Fruit fly (Drosophila melanogaster) whole organism: ENCODE data around the gene CG3294.

Source experiments
- CG8478 ChIP-seq: fragments of >200 bp; optimal IDR thresholded peaks from 2 replicates; lab custom pipeline; 2018; ENCODE audit warnings: inconsistent platforms
- Dll ChIP-seq: fragments of >200 bp; optimal IDR thresholded peaks from 2 replicates; lab custom pipeline; 2017
- EcR ChIP-seq, 2 experiments: fragments of >200 bp; optimal IDR thresholded peaks; 2 replicates each; lab custom pipeline; 2017; ENCODE audit warnings: missing biosample characterization in 2 of 2, missing genetic modification characterization in 2 of 2, missing genetic modification reagents in 2 of 2
- pan ChIP-seq: fragments of >200 bp; optimal IDR thresholded peaks from 2 replicates; lab custom pipeline; 2017
- psq ChIP-seq: fragments of >200 bp; optimal IDR thresholded peaks from 2 replicates; lab custom pipeline; 2017
- usp ChIP-seq: fragments of >200 bp; optimal IDR thresholded peaks from 2 replicates; lab custom pipeline; 2017; ENCODE audit warnings: missing biosample characterization, missing genetic modification characterization, mixed read lengths

CG3294 gene

DNA sequence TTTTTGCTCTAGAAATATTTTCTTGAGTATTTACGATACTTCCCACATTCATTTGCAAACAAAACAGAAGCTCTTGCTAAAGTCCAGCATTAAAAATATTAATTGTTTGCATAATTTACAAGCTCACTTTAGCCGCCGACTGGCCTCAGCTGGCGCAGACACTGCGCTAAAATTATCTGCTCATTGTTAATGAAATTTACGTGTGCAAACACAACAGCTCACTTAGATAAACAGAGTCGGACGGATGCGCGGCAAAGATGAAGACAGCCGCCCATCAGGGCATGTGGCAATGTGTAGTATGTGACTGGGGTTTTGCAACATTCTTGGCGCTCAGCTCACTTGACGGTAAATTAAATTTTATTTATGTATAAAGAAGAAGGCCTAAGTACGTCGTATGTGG is 34.7 kb downstream of the CG3294 start:
- TF ChIP-seq EcR (GFP tag; optimal IDR thresholded peaks at IDR 0.05; lab: Kevin White, UChicago) = no peak
- no peak for TF ChIP-seq Dll (lab: Kevin White, UChicago)

DNA sequence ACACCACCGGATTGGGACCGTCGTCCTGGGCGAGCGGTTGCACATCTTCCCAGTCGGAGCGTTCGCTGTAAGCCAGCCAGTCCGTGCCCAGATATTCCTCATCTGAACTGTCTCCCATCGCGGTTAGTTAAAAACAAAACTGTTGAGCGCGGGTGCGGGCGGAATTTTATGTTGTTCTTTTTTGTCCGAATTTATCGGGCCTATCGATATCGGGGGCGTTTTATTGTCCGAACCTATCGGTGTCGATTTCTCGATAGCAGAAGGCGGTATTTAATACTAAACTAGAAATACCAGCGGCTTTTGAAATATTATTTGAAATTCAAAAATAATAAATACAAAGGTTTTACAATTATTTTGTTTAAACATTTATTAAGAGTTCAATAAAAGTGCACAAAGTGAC is 36.1 kb downstream of the CG3294 start, which contains the start of gene Fnta:
Fnta (minus strand) TSS at position 204 of the 400 bp plus-strand sequence.
- TF ChIP-seq Dll (lab: Kevin White, UChicago) = no peak
- TF ChIP-seq usp (GFP tag; lab: Kevin White, UChicago) = no peak
- TF ChIP-seq EcR (GFP tag; optimal IDR thresholded peaks at IDR 0.05; lab: Kevin White, UChicago) = no peak
- TF ChIP-seq pan (lab: Kevin White, UChicago) = no peak
- TF ChIP-seq CG8478 (lab: Kevin White, UChicago) = no peak
- TF ChIP-seq psq = no peak

DNA sequence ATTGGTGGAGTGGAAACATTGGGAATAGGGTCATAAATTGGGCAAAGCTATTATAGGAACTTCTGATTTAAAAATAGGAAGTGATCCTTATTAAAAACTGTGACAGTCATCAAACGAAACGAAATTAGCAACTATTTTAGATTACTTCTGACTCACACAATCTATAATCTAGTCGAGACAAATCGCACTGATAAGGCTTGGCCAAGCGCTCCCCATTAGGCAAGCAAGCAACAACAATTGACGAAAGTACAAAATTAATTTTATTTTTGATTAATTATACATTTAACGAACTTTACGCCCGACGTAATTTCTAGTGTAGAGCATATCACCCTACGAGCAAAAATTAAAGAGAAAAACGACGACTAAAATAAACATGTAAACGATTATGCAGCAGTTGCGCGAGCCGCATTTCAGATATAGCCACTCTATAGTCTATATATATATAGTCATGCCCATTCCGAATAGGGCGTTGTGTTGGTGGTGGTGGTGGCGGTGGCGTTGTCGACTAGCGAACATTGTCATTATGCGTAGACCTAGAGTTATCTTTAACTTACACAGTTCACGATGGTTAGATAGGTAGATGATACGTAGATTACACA is 40.8 kb downstream of the CG3294 start, which contains the start of gene Ir25a:
Ir25a (minus strand) TSS at position 210 of the 599 bp plus-strand sequence.
- TF ChIP-seq Dll (lab: Kevin White, UChicago) = no peak
- no peak for TF ChIP-seq psq
- no peak for TF ChIP-seq CG8478 (lab: Kevin White, UChicago)
- no peak for TF ChIP-seq EcR (GFP tag; optimal IDR thresholded peaks at IDR 0.05; lab: Kevin White, UChicago)
- no peak for TF ChIP-seq usp (GFP tag; lab: Kevin White, UChicago)
- TF ChIP-seq pan (lab: Kevin White, UChicago) = no peak

DNA sequence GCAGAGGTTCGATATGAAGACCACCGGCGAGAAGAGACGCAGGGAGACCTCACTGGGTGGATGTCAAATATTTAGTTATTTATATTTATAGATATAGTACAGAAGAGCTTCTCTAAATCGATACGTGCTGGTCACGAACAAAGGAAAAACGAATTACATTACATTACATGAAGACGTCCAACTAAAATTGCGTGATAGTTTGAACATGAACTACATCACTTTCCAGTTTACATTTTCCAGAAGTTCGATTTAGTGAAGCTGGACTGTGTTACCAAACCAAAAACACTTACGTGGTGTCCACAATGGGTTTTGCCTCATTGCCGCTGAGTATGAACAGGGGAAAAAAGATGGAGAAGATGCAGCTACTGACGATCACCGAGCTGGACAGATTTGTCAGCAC is 41.8 kb downstream of the CG3294 start:
- TF ChIP-seq EcR (GFP tag; optimal IDR thresholded peaks at IDR 0.05; lab: Kevin White, UChicago) = no peak
- TF ChIP-seq usp (GFP tag; lab: Kevin White, UChicago) = no peak
- TF ChIP-seq pan (lab: Kevin White, UChicago) = no peak
- TF ChIP-seq CG8478 (lab: Kevin White, UChicago) = no peak
- TF ChIP-seq psq = no peak
- no peak for TF ChIP-seq Dll (lab: Kevin White, UChicago)

DNA sequence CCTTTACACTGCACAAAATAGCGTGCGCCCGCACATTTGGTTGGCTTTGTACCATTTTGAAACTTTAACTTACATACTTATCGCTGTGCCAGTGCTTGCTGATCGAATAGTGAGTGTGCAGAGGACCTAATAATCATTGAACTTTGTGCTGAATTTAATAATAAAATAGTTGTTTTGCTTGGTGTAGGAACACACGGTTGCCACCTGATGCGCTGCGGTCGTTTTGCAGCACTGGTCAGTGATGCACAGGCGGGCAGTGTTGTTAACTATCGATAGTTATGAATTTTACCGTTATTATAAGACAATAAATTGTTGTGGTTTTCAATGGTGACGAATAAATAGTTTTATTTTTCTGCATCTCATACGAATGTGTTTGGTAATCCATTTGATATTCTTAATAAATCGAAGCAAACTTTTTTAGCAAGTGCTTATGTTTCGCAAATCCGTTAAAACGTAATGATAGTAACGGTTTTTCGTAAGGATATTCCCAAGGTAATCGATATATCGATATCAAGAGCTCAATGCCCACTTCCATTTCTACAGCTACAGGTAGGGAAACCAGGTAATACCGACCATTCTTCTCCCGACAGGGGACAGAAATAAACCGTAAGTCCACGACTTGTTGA is 43.5 kb downstream of the CG3294 start, which contains the start of the genes tank and CG12194:
tank (minus strand) TSS at position 228 of the 626 bp plus-strand sequence.
CG12194 (plus strand) TSS at position 576 of the 626 bp plus-strand sequence.
- TF ChIP-seq EcR (GFP tag; optimal IDR thresholded peaks at IDR 0.05; lab: Kevin White, UChicago) (no peak), usp (GFP tag; lab: Kevin White, UChicago) (no peak), Dll (lab: Kevin White, UChicago) (no peak), psq (no peak), CG8478 (lab: Kevin White, UChicago) (no peak), pan (lab: Kevin White, UChicago) (no peak)

DNA sequence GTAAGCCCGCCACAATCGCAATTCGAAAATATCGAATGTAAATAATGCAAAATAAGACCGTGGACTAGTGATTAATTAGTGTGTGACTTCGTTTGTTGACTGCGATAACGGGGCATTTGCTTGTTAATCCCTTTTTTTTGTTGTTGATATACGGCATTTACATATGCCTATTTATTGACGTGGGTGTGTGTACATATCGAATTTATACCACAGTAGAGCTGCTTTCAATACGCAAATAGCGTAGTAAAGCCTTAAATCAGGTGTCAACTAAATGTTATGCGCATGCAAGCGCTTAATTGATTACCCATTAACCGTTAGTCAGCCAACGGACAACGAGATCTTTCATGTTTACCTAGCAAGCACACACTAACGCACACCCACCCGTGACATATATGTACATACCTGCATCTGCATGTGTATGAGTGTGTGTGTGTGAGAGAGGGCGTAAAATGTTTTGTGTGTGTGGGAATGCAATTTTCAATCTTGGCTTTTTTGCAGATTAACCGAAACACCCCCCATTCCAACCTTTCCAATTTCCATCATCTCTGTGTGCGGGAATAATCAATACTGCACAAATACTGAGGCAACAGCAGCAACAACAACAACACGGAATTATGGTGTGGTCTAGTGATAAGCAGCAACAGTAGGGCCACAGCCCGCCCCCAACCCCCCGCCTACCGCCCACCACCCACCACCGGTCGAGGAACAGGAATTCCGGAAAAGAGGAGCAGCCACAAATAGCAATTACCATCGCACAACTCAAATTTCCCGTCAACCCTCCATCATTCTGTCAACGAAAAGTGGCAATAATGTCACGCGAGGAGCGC is 44.4 kb downstream of the CG3294 start:
- TF ChIP-seq EcR (GFP tag; optimal IDR thresholded peaks at IDR 0.05; lab: Kevin White, UChicago) = no peak
- TF ChIP-seq usp (GFP tag; lab: Kevin White, UChicago) = no peak
- TF ChIP-seq pan (lab: Kevin White, UChicago) = no peak
